Fruit fly (Drosophila melanogaster) whole organism, adult: ENCODE data around the gene CG8483.
A peak's percentile ranks its signal among the peaks of the same experiment; 100 is the strongest.

ENCODE experiments used
- CG11617 ChIP-seq: fragments of 200-800 bp; sonication (Bioruptor generic); optimal IDR thresholded peaks from 2 replicates; lab custom pipeline; 2017; ENCODE audit warnings: mild to moderate bottlenecking, missing biosample characterization, missing genetic modification reagents, missing genetic modification characterization
- CG33017 ChIP-seq: fragments of 200-800 bp; sonication (Bioruptor generic); optimal IDR thresholded peaks from 2 replicates; lab custom pipeline; 2018; ENCODE audit warnings: missing biosample characterization, mild to moderate bottlenecking, missing genetic modification characterization, moderate library complexity
- CG5204 ChIP-seq: fragments of 200-800 bp; sonication (Bioruptor generic); optimal IDR thresholded peaks from 2 replicates; lab custom pipeline; 2016; ENCODE audit warnings: missing biosample characterization, missing genetic modification characterization
- cnc ChIP-seq, 2 experiments: fragments of >200 bp; optimal IDR thresholded peaks; 2 replicates each; lab custom pipeline; 2017

- TF ChIP-seq CG11617 (GFP tag; lab: Kevin White, UChicago) = no peak
- TF ChIP-seq CG5204 (GFP tag; lab: Kevin White, UChicago) = peak; percentile 6
- no peak for TF ChIP-seq CG33017 (tag; lab: Kevin White, UChicago)
- no peak for TF ChIP-seq cnc (optimal IDR thresholded peaks at IDR 0.05; lab: Kevin White, UChicago)
These were observed 45.9 kb upstream of the CG8483 start, which contains the start of gene CG11686 for dm6 chr3R:13260114-13260673.
